Fruit fly (Drosophila melanogaster): Measurements from ENCODE around the gene Daxx.

The Daxx gene

DNA sequence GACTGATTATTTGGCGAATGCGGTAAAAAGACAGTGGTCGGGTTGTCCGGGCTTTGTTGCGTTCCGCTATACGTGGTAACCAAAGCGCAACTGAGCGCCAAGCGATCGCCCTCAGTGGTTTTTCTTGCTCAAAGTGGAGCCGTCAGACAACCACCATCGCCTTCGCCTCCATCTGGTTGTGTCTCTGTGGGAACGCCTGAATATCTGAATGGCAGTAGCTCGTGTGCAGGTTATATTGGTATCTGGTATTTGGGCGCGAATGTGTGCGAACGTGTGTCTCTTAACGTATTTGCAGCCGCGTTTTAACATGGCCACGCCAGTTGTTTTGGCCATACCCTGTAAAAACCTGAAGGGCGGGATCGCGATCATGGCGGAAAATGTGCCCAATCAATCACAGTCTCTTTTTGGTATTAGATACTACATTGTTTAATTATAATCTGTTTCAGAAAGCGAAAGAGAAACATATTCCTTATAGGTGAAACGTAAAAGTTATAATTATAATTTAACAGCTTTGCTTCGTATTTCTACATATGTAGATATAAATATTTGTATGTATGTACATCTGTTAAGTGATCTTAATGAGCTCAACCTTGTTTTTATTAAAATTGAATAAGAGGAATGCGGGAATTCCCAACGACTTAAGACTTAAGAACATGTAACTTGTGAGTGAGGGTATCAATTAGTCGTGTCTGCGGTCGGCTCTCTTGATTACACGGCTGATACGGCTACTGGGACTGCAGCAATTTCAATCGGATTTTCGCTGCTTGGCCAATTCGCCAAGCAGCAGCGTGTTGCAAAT, 8.6 kb upstream of the Daxx start (continued):
- TF ChIP-seq CG32767 (GFP tag; IDR thresholded peaks at IDR 0.05) (no peak), Blimp-1 (GFP tag; optimal IDR thresholded peaks at IDR 0.05) (no peak), ttk (GFP tag; IDR thresholded peaks at IDR 0.05) (0 out of 2 replicates have a peak, but pooled peaks have one; percentile 4), oc (tag; optimal IDR thresholded peaks at IDR 0.05) (no peak), knrl (GFP tag; IDR thresholded peaks at IDR 0.05; ENCODE audit: partially characterized antibody) (no peak), CG11696 (GFP tag; IDR thresholded peaks at IDR 0.05) (no peak), pros (GFP tag; optimal IDR thresholded peaks at IDR 0.05) (no peak), bcd (GFP tag; optimal IDR thresholded peaks at IDR 0.05) (peak; percentile 38), CG10565 (GFP tag; optimal IDR thresholded peaks at IDR 0.05) (no peak), corto (GFP tag; optimal IDR thresholded peaks at IDR 0.05) (no peak), cg (GFP tag; optimal IDR thresholded peaks at IDR 0.05) (peak; percentile 20), lmd (GFP tag; IDR thresholded peaks at IDR 0.05) (0 out of 2 replicates have a peak, but pooled peaks have one; percentile 14), Meics (GFP tag; optimal IDR thresholded peaks at IDR 0.05) (peak; percentile 50), peb (GFP tag; IDR thresholded peaks at IDR 0.05) (no peak), CG16813 (GFP tag; IDR thresholded peaks at IDR 0.05; ENCODE audit: partially characterized antibody) (no peak), CG31388 (GFP tag; optimal IDR thresholded peaks at IDR 0.05) (no peak), CG13287 (GFP tag; IDR thresholded peaks at IDR 0.05; ENCODE audit: partially characterized antibody) (peak; percentile 38; the same call in 1 of the 2 replicates), pan (optimal IDR thresholded peaks at IDR 0.05) (no peak), pan (GFP tag; optimal IDR thresholded peaks at IDR 0.05 in 1 of 2, IDR thresholded peaks at IDR 0.05 in 1 of 2) (no peak), HLH4C (GFP tag; IDR thresholded peaks at IDR 0.05; ENCODE audit: partially characterized antibody) (no peak), fd64A (GFP tag; optimal IDR thresholded peaks at IDR 0.05) (no peak), CG7963 (GFP tag; IDR thresholded peaks at IDR 0.05; ENCODE audit: partially characterized antibody) (no peak), CG3281 (GFP tag; optimal IDR thresholded peaks at IDR 0.05) (no peak), shn (GFP tag; optimal IDR thresholded peaks at IDR 0.05) (no peak), gcm2 (GFP tag; optimal IDR thresholded peaks at IDR 0.05) (no peak), CG7271 (tag; optimal IDR thresholded peaks at IDR 0.05) (no peak), D19A (tag; optimal IDR thresholded peaks at IDR 0.05) (peak; percentile 31), Sox100B (GFP tag; optimal IDR thresholded peaks at IDR 0.05) (peak; percentile 52), CG18262 (tag; optimal IDR thresholded peaks at IDR 0.05) (peak; percentile 10), CG7357 (GFP tag; IDR thresholded peaks at IDR 0.05) (no peak; the same call in 2 of the 3 replicates), wor (GFP tag; IDR thresholded peaks at IDR 0.05) (no peak), Ssrp (tag; optimal IDR thresholded peaks at IDR 0.05) (no peak), CG32772 (GFP tag; IDR thresholded peaks at IDR 0.05) (no peak)

DNA sequence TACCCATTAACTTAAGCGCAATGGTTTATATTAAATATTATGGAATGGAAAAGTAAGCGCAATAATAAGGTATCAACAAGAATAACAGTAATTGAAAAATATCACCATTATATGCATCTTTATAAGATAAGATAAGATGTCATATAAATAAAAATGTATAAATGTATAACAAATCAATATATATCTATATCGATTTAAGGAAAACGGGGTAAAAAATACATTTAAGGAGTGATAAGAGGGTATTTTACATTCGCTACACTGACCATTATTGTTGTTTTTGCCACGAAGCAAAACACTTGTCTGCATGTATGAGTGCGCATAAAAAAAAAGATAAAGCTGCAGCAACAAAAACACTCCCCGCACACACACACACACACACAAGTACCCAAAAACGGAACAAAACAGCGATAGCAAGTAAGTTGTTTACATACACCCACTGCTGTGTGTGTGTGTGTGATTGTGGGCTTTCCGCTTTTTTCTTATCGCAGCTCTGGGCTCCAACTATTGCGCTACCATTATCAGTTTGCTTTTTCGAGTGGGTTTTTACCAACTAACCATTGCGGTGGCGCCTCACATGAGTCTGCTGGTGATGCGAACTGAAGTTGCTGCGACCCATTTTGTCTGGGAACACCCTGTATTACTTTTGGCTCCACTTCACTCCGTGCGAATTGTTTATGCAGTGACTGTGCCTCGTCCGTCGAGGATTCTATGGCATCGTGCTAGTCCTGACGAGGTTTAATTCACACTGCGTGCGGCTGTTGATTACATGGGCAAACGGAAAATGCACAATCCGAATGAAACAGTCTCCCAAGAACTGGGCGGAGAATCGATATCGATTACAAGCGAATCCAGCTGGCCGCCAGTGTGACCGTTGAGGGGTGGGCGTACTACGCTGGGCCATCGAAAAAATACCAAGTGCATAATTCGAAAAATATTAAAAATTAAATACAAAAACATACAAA, 7.4 kb upstream of the Daxx start, which contains the start of gene mmy:
Gene mmy (minus strand): TSS at position 829 of the 962 bp plus-strand sequence.
- TF ChIP-seq zen (tag; optimal IDR thresholded peaks at IDR 0.05), result no peak
- TF ChIP-seq fru (optimal IDR thresholded peaks at IDR 0.05), result no peak
- TF ChIP-seq Dbx (GFP tag; IDR thresholded peaks at IDR 0.05), result no peak
- peak; percentile 51 for TF ChIP-seq Ets65A (GFP tag)
- peak; percentile 67 for TF ChIP-seq stwl (tag; optimal IDR thresholded peaks at IDR 0.05)
- no peak for TF ChIP-seq ara (GFP tag; IDR thresholded peaks at IDR 0.05)
- TF ChIP-seq CG6654 (GFP tag; optimal IDR thresholded peaks at IDR 0.05), result peak; percentile 3
- TF ChIP-seq Doc3 (GFP tag; IDR thresholded peaks at IDR 0.05; ENCODE audit: partially characterized antibody), result no peak
- no peak for TF ChIP-seq ap (GFP tag; IDR thresholded peaks at IDR 0.05)
- peak; percentile 55 for TF ChIP-seq CG13287 (GFP tag; IDR thresholded peaks at IDR 0.05; ENCODE audit: partially characterized antibody)
- peak; percentile 62 for TF ChIP-seq CG8924 (tag; optimal IDR thresholded peaks at IDR 0.05)
- peak; percentile 36 for TF ChIP-seq CG3065 (GFP tag; optimal IDR thresholded peaks at IDR 0.05)
- TF ChIP-seq twi (tag; optimal IDR thresholded peaks at IDR 0.05), result no peak
- peak; percentile 92 for TF ChIP-seq Med (GFP tag)
- TF ChIP-seq nom (GFP tag; optimal IDR thresholded peaks at IDR 0.05), result peak; percentile 56
- TF ChIP-seq Dp (GFP tag; optimal IDR thresholded peaks at IDR 0.05), result peak; percentile 52
- TF ChIP-seq CTCF (GFP tag; optimal IDR thresholded peaks at IDR 0.05), result peak; percentile 64

Data from whole organism, embryonic.